Worm (Caenorhabditis elegans) whole organism, L4/young adult: ENCODE measurements around the gene dgn-1.

Experiments
- W03F9.2 ChIP-seq: fragments of 150-350 bp; optimal IDR thresholded peaks from 2 replicates; lab custom pipeline; 2014; ENCODE audit warnings: missing biosample characterization, missing genetic modification characterization
- dao-5 ChIP-seq: sonication (generic microtip); optimal IDR thresholded peaks from 2 replicates; lab custom pipeline; 2016; ENCODE audit warnings: missing genotype, missing genetic modification characterization, moderate library complexity, missing compliant biosample characterization
- him-1 ChIP-seq: sonication (generic microtip); optimal IDR thresholded peaks from 2 replicates; lab custom pipeline; 2016; ENCODE audit warnings: missing genotype, missing genetic modification reagents, missing genetic modification characterization, missing compliant biosample characterization

dgn-1 gene

ce11 chrX:10951922-10952321 lies 23.1 kb upstream of the dgn-1 start:
- TF ChIP-seq W03F9.2 (tag; lab: Kevin White, UChicago): no peak

ce11 chrX:10951168-10951567 lies 22.4 kb upstream of the dgn-1 start, which contains the start of gene K09C8.7:
TSS of gene K09C8.7 (minus strand) at chrX:10951393.
- TF ChIP-seq W03F9.2 (tag; lab: Kevin White, UChicago): no peak

- TF ChIP-seq dao-5 (tag; lab: Kevin White, UChicago) (no peak), him-1 (tag; lab: Kevin White, UChicago) (no peak), W03F9.2 (tag; lab: Kevin White, UChicago) (no peak)
Observed at ce11 chrX:10948852-10949251, 20.1 kb upstream of the dgn-1 start, which contains the start of gene T21B6.3. TSS of gene T21B6.3 (minus strand) at chrX:10948952.

- no peak for TF ChIP-seq him-1 (tag; lab: Kevin White, UChicago)
- TF ChIP-seq W03F9.2 (tag; lab: Kevin White, UChicago): no peak
- TF ChIP-seq dao-5 (tag; lab: Kevin White, UChicago): no peak
Observed at ce11 chrX:10941255-10941654, 12.5 kb upstream of the dgn-1 start, which contains the start of gene pho-7. TSS of gene pho-7 (minus strand) at chrX:10941355.

ce11 chrX:10933308-10934014 lies 4.7 kb upstream of the dgn-1 start:
- TF ChIP-seq dao-5 (tag; lab: Kevin White, UChicago) (no peak), him-1 (tag; lab: Kevin White, UChicago) (no peak), W03F9.2 (tag; lab: Kevin White, UChicago) (no peak)

- TF ChIP-seq W03F9.2 (tag; lab: Kevin White, UChicago): no peak
- TF ChIP-seq him-1 (tag; lab: Kevin White, UChicago): no peak
- no peak for TF ChIP-seq dao-5 (tag; lab: Kevin White, UChicago)
Observed at ce11 chrX:10932087-10932486, 3.3 kb upstream of the dgn-1 start.

ce11 chrX:10927136-10927535 lies 1.7 kb downstream of the dgn-1 start:
- TF ChIP-seq W03F9.2 (tag; lab: Kevin White, UChicago): no peak
- TF ChIP-seq him-1 (tag; lab: Kevin White, UChicago): no peak
- no peak for TF ChIP-seq dao-5 (tag; lab: Kevin White, UChicago)

ce11 chrX:10924031-10924430 lies 4.8 kb downstream of the dgn-1 start:
- TF ChIP-seq dao-5 (tag; lab: Kevin White, UChicago) (no peak), him-1 (tag; lab: Kevin White, UChicago) (no peak), W03F9.2 (tag; lab: Kevin White, UChicago) (no peak)

- TF ChIP-seq W03F9.2 (tag; lab: Kevin White, UChicago) (no peak), dao-5 (tag; lab: Kevin White, UChicago) (no peak), him-1 (tag; lab: Kevin White, UChicago) (no peak)
Observed at ce11 chrX:10919613-10920012, 9.2 kb downstream of the dgn-1 start, which contains the start of gene nstp-9. TSS of gene nstp-9 (minus strand) at chrX:10919713.

ce11 chrX:10916194-10916593 lies 12.6 kb downstream of the dgn-1 start:
- TF ChIP-seq dao-5 (tag; lab: Kevin White, UChicago): no peak
- TF ChIP-seq him-1 (tag; lab: Kevin White, UChicago): no peak
- no peak for TF ChIP-seq W03F9.2 (tag; lab: Kevin White, UChicago)

ce11 chrX:10914421-10915277 lies 14.1 kb downstream of the dgn-1 start:
- TF ChIP-seq W03F9.2 (tag; lab: Kevin White, UChicago) (no peak), dao-5 (tag; lab: Kevin White, UChicago) (no peak), him-1 (tag; lab: Kevin White, UChicago) (no peak)

- TF ChIP-seq W03F9.2 (tag; lab: Kevin White, UChicago) (no peak), him-1 (tag; lab: Kevin White, UChicago) (no peak), dao-5 (tag; lab: Kevin White, UChicago) (no peak)
Observed at ce11 chrX:10913981-10914380, 14.8 kb downstream of the dgn-1 start, which contains the start of gene F47B10.9. TSS of gene F47B10.9 (minus strand) at chrX:10914081.

ce11 chrX:10910716-10911115 lies 18.1 kb downstream of the dgn-1 start, which contains the start of gene F47B10.8:
TSS of gene F47B10.8 (minus strand) at chrX:10910816.
- TF ChIP-seq W03F9.2 (tag; lab: Kevin White, UChicago) (no peak), dao-5 (tag; lab: Kevin White, UChicago) (no peak), him-1 (tag; lab: Kevin White, UChicago) (no peak)
